Fruit fly (Drosophila melanogaster): Measurements from ENCODE around the gene CG15564.

CG15564 gene

dm6 chr3R:31247281-31247995 lies 12.3 kb upstream of the CG15564 start (continued):
- TF ChIP-seq CG11560 (tag; IDR thresholded peaks at IDR 0.05) (0 out of 3 replicates have a peak, but pooled peaks have one; percentile 22), emc (GFP tag; optimal IDR thresholded peaks at IDR 0.05) (no peak), Dip2 (GFP tag; IDR thresholded peaks at IDR 0.05) (no peak), Elba2 (GFP tag; optimal IDR thresholded peaks at IDR 0.05) (no peak), CG2875 (GFP tag; optimal IDR thresholded peaks at IDR 0.05) (peak; percentile 55), CG8478 (optimal IDR thresholded peaks at IDR 0.05) (no peak), Abd-B (GFP tag; optimal IDR thresholded peaks at IDR 0.05) (peak; percentile 76), CG15479 (GFP tag; optimal IDR thresholded peaks at IDR 0.05) (no peak), Oaz (GFP tag; IDR thresholded peaks at IDR 0.05) (peak; percentile 72), Xbp1 (GFP tag; optimal IDR thresholded peaks at IDR 0.05) (peak; percentile 74), nerfin-2 (GFP tag; IDR thresholded peaks at IDR 0.05; ENCODE audit: partially characterized antibody) (no peak), CG5180 (GFP tag; optimal IDR thresholded peaks at IDR 0.05) (peak; percentile 64), ind (GFP tag; optimal IDR thresholded peaks at IDR 0.05) (peak; percentile 77), sqz (GFP tag; optimal IDR thresholded peaks at IDR 0.05) (peak; percentile 44), Aef1 (GFP tag; IDR thresholded peaks at IDR 0.05) (peak; percentile 76), sc (optimal IDR thresholded peaks at IDR 0.05) (no peak), sc (GFP tag; optimal IDR thresholded peaks at IDR 0.05) (peak; percentile 47), bbx (GFP tag; IDR thresholded peaks at IDR 0.05; ENCODE audit: partially characterized antibody) (no peak), jing (GFP tag; optimal IDR thresholded peaks at IDR 0.05) (peak; percentile 45), D (optimal IDR thresholded peaks at IDR 0.05) (no peak), D (GFP tag; optimal IDR thresholded peaks at IDR 0.05) (peak; percentile 67), CG11247 (GFP tag; IDR thresholded peaks at IDR 0.05) (peak; percentile 75), sim (GFP tag; IDR thresholded peaks at IDR 0.05) (peak; percentile 43; the same call in 1 of the 2 replicates), CG17612 (GFP tag; IDR thresholded peaks at IDR 0.05) (no peak), Opbp (GFP tag; IDR thresholded peaks at IDR 0.05; ENCODE audit: partially characterized antibody) (no peak), Ets97D (GFP tag; optimal IDR thresholded peaks at IDR 0.05) (no peak), tll (GFP tag; optimal IDR thresholded peaks at IDR 0.05) (no peak), CG15601 (tag; optimal IDR thresholded peaks at IDR 0.05) (peak; percentile 76), CG6791 (GFP tag; IDR thresholded peaks at IDR 0.05; ENCODE audit: partially characterized antibody) (no peak), slp2 (GFP tag; optimal IDR thresholded peaks at IDR 0.05) (peak; percentile 44), tx (GFP tag; optimal IDR thresholded peaks at IDR 0.05) (peak; percentile 17), Fer2 (tag; optimal IDR thresholded peaks at IDR 0.05) (no peak), CG8388 (GFP tag; optimal IDR thresholded peaks at IDR 0.05) (peak; percentile 70), mam (GFP tag; optimal IDR thresholded peaks at IDR 0.05) (peak; percentile 36), pum (GFP tag; optimal IDR thresholded peaks at IDR 0.05) (peak; percentile 61), CG14667 (GFP tag; IDR thresholded peaks at IDR 0.05) (peak; percentile 70), gcm (GFP tag; optimal IDR thresholded peaks at IDR 0.05) (peak; percentile 56), CG17359 (tag; optimal IDR thresholded peaks at IDR 0.05) (peak; percentile 88), zen (tag; optimal IDR thresholded peaks at IDR 0.05) (no peak), CG18764 (GFP tag; optimal IDR thresholded peaks at IDR 0.05) (peak; percentile 59), CG34422 (GFP tag; IDR thresholded peaks at IDR 0.05) (peak; percentile 82), scrt (GFP tag; optimal IDR thresholded peaks at IDR 0.05) (peak; percentile 53), Stat92E (GFP tag; optimal IDR thresholded peaks at IDR 0.05) (no peak), Trl (optimal IDR thresholded peaks at IDR 0.05) (no peak), Trl (GFP tag; optimal IDR thresholded peaks at IDR 0.05) (peak; percentile 49), Bteb2 (GFP tag; optimal IDR thresholded peaks at IDR 0.05) (peak; percentile 26), Adf1 (GFP tag; IDR thresholded peaks at IDR 0.05) (no peak), Sry-δ (GFP tag; optimal IDR thresholded peaks at IDR 0.05) (peak; percentile 20), hbn (GFP tag; IDR thresholded peaks at IDR 0.05; ENCODE audit: partially characterized antibody) (no peak), CG2120 (GFP tag; optimal IDR thresholded peaks at IDR 0.05) (no peak)

Data from whole organism, embryonic.